Fruit fly (Drosophila melanogaster) S2 (cell line): ENCODE data around the gene CG17327.

Experiments used
- CG8478 ChIP-seq: fragments of >200 bp; optimal IDR thresholded peaks from 2 replicates; lab custom pipeline; 2018
- CTCF ChIP-seq, 2 experiments: fragments of >200 bp; optimal IDR thresholded peaks; 2 replicates each; lab custom pipeline; 2018

- no peak for TF ChIP-seq CTCF (optimal IDR thresholded peaks at IDR 0.05; lab: Kevin White, UChicago)
- no peak for TF ChIP-seq CG8478 (lab: Kevin White, UChicago)
Observed at dm6 chr3R:13039037-13039583, 41.6 kb upstream of the CG17327 start.
